Fruit fly (Drosophila melanogaster): ENCODE data around the gene CG15022.

CG15022 gene

DNA sequence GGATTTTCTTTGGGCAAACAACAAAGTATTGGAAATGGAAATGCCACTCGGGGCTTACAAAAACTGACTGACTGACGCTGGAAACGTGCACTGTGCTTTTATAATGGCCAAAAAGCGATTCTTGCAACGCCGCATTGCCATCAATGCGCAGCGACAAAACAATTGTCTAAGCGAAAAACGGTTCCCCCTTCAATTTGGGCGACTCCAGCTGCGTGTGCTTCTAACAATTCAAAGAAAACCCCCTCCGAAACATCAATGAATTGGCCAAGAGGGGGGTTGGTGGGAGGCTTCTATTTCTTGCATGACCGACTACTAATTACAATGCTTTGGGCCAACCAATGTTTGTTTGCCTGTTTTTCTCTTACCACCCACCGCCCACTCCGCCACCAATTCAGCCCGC, 37.6 kb upstream of the CG15022 start, which contains the start of gene CG13721:
TSS of gene CG13721 (minus strand) at position 101 of the 400 bp plus-strand sequence.
- TF ChIP-seq CG5204 (GFP tag; optimal IDR thresholded peaks at IDR 0.05), result no peak

dm6 chr3L:4494603-4495002, 34.5 kb upstream of the CG15022 start:
- no peak for TF ChIP-seq CG14711 (tag; optimal IDR thresholded peaks at IDR 0.05)
- TF ChIP-seq toe (GFP tag; optimal IDR thresholded peaks at IDR 0.05), result no peak
- TF ChIP-seq tj (GFP tag; optimal IDR thresholded peaks at IDR 0.05), result no peak
- TF ChIP-seq Clk (GFP tag; optimal IDR thresholded peaks at IDR 0.05), result no peak
- TF ChIP-seq CG12768 (GFP tag; optimal IDR thresholded peaks at IDR 0.05), result no peak
- TF ChIP-seq CG11617 (GFP tag; optimal IDR thresholded peaks at IDR 0.05), result no peak
- TF ChIP-seq Hr96 (GFP tag; optimal IDR thresholded peaks at IDR 0.05), result no peak
- no peak for TF ChIP-seq bab1 (GFP tag; optimal IDR thresholded peaks at IDR 0.05)
- no peak for TF ChIP-seq Mnt (GFP tag; optimal IDR thresholded peaks at IDR 0.05)
- TF ChIP-seq kay (GFP tag; ENCODE audit: borderline replicate concordance), result no peak
- no peak for TF ChIP-seq CG1620 (GFP tag; optimal IDR thresholded peaks at IDR 0.05)
- no peak for TF ChIP-seq pad (GFP tag; optimal IDR thresholded peaks at IDR 0.05)

- TF ChIP-seq bab1 (GFP tag; optimal IDR thresholded peaks at IDR 0.05) (no peak), CG12768 (GFP tag; optimal IDR thresholded peaks at IDR 0.05) (no peak), CG14711 (tag; optimal IDR thresholded peaks at IDR 0.05) (no peak), Hr96 (GFP tag; optimal IDR thresholded peaks at IDR 0.05) (no peak), Crg-1 (GFP tag; optimal IDR thresholded peaks at IDR 0.05) (no peak), CG7045 (GFP tag; optimal IDR thresholded peaks at IDR 0.05) (no peak), tj (GFP tag; optimal IDR thresholded peaks at IDR 0.05) (no peak), pad (GFP tag; optimal IDR thresholded peaks at IDR 0.05) (no peak), CG1620 (GFP tag; optimal IDR thresholded peaks at IDR 0.05) (no peak), toe (GFP tag; optimal IDR thresholded peaks at IDR 0.05) (no peak), Clk (GFP tag; optimal IDR thresholded peaks at IDR 0.05) (no peak), CG11617 (GFP tag; optimal IDR thresholded peaks at IDR 0.05) (no peak), ovo (GFP tag; optimal IDR thresholded peaks at IDR 0.05) (no peak), CG33017 (tag; optimal IDR thresholded peaks at IDR 0.05) (no peak), kay (GFP tag; ENCODE audit: borderline replicate concordance) (no peak), cnc (optimal IDR thresholded peaks at IDR 0.05) (no peak)
Measured at dm6 chr3L:4493609-4494008, 33.5 kb upstream of the CG15022 start.

- TF ChIP-seq cnc (optimal IDR thresholded peaks at IDR 0.05) (no peak), CG5204 (GFP tag; optimal IDR thresholded peaks at IDR 0.05) (no peak), ovo (GFP tag; optimal IDR thresholded peaks at IDR 0.05) (no peak), CG14711 (tag; optimal IDR thresholded peaks at IDR 0.05) (no peak), Crg-1 (GFP tag; optimal IDR thresholded peaks at IDR 0.05) (no peak), CG12768 (GFP tag; optimal IDR thresholded peaks at IDR 0.05) (no peak), tj (GFP tag; optimal IDR thresholded peaks at IDR 0.05) (no peak), Hr96 (GFP tag; optimal IDR thresholded peaks at IDR 0.05) (no peak), CG7101 (tag; optimal IDR thresholded peaks at IDR 0.05) (no peak), CG33017 (tag; optimal IDR thresholded peaks at IDR 0.05) (no peak)
Measured at dm6 chr3L:4490702-4491243, 30.7 kb upstream of the CG15022 start, which contains the start of gene CG13722. Gene CG13722 (minus strand): TSS chr3L:4490963.

DNA sequence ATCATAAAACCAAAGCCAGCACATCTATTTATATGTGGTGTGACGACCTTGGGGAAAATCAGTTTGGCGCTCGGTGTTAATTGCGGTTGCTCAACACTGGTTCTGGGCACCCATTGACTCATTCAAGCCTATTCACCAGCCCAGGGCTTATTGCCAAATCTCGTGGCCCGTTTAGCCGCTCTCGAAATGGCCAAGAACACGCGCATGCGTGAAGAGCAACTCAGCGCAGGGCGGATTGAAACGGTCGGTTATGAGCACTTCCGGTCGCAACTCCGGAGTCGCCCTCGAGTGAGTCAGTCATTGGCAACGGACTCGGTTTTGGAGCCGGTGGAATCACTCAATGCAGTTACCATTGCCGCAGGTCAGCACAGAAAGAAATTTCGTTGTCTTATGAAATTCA, 29.4 kb upstream of the CG15022 start:
- TF ChIP-seq CG5204 (GFP tag; optimal IDR thresholded peaks at IDR 0.05), result no peak
- TF ChIP-seq Hr96 (GFP tag; optimal IDR thresholded peaks at IDR 0.05), result no peak
- TF ChIP-seq cic (GFP tag; optimal IDR thresholded peaks at IDR 0.05), result no peak
- TF ChIP-seq Clk (GFP tag; optimal IDR thresholded peaks at IDR 0.05), result no peak
- TF ChIP-seq toe (GFP tag; optimal IDR thresholded peaks at IDR 0.05), result no peak
- TF ChIP-seq CG7045 (GFP tag; optimal IDR thresholded peaks at IDR 0.05), result no peak
- no peak for TF ChIP-seq CG14711 (tag; optimal IDR thresholded peaks at IDR 0.05)
- TF ChIP-seq bab1 (GFP tag; optimal IDR thresholded peaks at IDR 0.05), result no peak
- TF ChIP-seq CG12768 (GFP tag; optimal IDR thresholded peaks at IDR 0.05), result no peak

dm6 chr3L:4484623-4485022, 24.5 kb upstream of the CG15022 start:
- TF ChIP-seq CG1620 (GFP tag; optimal IDR thresholded peaks at IDR 0.05) (no peak), cnc (optimal IDR thresholded peaks at IDR 0.05) (no peak), Crg-1 (GFP tag; optimal IDR thresholded peaks at IDR 0.05) (no peak), CG12768 (GFP tag; optimal IDR thresholded peaks at IDR 0.05) (no peak), CG5204 (GFP tag; optimal IDR thresholded peaks at IDR 0.05) (no peak), cic (GFP tag; optimal IDR thresholded peaks at IDR 0.05) (no peak), CG33017 (tag; optimal IDR thresholded peaks at IDR 0.05) (no peak), Mnt (GFP tag; optimal IDR thresholded peaks at IDR 0.05) (no peak), CG14711 (tag; optimal IDR thresholded peaks at IDR 0.05) (no peak), CG11617 (GFP tag; optimal IDR thresholded peaks at IDR 0.05) (no peak), ovo (GFP tag; optimal IDR thresholded peaks at IDR 0.05) (no peak), CG7101 (tag; optimal IDR thresholded peaks at IDR 0.05) (no peak)

dm6 chr3L:4482509-4482908, 22.4 kb upstream of the CG15022 start, which contains the start of gene CG11350:
Gene CG11350 (plus strand): TSS chr3L:4482809.
- TF ChIP-seq CG14711 (tag; optimal IDR thresholded peaks at IDR 0.05), result no peak
- TF ChIP-seq CG12768 (GFP tag; optimal IDR thresholded peaks at IDR 0.05), result no peak
- no peak for TF ChIP-seq CG7045 (GFP tag; optimal IDR thresholded peaks at IDR 0.05)
- no peak for TF ChIP-seq Crg-1 (GFP tag; optimal IDR thresholded peaks at IDR 0.05)
- no peak for TF ChIP-seq CG33017 (tag; optimal IDR thresholded peaks at IDR 0.05)
- TF ChIP-seq pad (GFP tag; optimal IDR thresholded peaks at IDR 0.05), result no peak
- TF ChIP-seq CG7101 (tag; optimal IDR thresholded peaks at IDR 0.05), result no peak

Data from whole organism, adult.